Worm (Caenorhabditis elegans): ENCODE measurements around the gene tag-329.

ce11 chrV:9563585-9563984 is 28.9 kb downstream of the tag-329 start:
- no peak for TF ChIP-seq pha-4 (tag; optimal IDR thresholded peaks at IDR 0.05)
- TF ChIP-seq rnt-1 (tag; optimal IDR thresholded peaks at IDR 0.05): no peak
- TF ChIP-seq elt-4 (tag; optimal IDR thresholded peaks at IDR 0.05): no peak
- no peak for TF ChIP-seq nhr-232 (tag; optimal IDR thresholded peaks at IDR 0.05)
- no peak for TF ChIP-seq nhr-11 (tag; optimal IDR thresholded peaks at IDR 0.05)
- TF ChIP-seq fax-1 (tag; optimal IDR thresholded peaks at IDR 0.05): no peak
- no peak for TF ChIP-seq hlh-15 (tag; optimal IDR thresholded peaks at IDR 0.05)
- TF ChIP-seq sox-4 (tag; optimal IDR thresholded peaks at IDR 0.05): no peak
- TF ChIP-seq lin-11 (tag; optimal IDR thresholded peaks at IDR 0.05): no peak
- TF ChIP-seq fkh-6 (tag; optimal IDR thresholded peaks at IDR 0.05): no peak
- no peak for TF ChIP-seq fkh-10 (GFP tag; optimal IDR thresholded peaks at IDR 0.05)
- no peak for TF ChIP-seq sdc-2 (tag; optimal IDR thresholded peaks at IDR 0.05)
- no peak for TF ChIP-seq odd-2 (tag; optimal IDR thresholded peaks at IDR 0.05)
